Fruit fly (Drosophila melanogaster) whole organism: ENCODE data around the gene CG9114.

Experiments used
- Dll ChIP-seq: fragments of >200 bp; optimal IDR thresholded peaks from 2 replicates; lab custom pipeline; 2017
- EcR ChIP-seq, 2 experiments: fragments of >200 bp; optimal IDR thresholded peaks; 2 replicates each; lab custom pipeline; 2017; ENCODE audit warnings: missing biosample characterization in 2 of 2, missing genetic modification characterization in 2 of 2, missing genetic modification reagents in 2 of 2

DNA sequence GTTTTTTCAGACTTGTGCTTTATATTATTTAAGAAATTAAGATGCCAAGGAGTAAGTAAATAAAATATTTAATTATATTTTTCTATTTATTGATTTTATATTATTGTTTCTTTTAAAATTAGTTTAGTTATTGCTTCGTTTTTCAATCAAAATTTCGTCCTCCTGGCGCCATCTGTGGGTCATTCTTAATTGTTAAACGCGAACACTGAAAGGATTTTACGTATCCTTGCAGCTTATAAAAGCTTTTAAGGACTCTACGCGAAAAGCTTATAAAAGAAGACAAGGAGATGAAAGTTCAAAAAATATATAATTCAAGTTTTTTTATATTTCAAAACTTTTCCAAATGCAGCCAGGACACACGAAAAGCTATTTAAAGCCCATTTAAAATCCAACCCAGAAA is 47.3 kb upstream of the CG9114 start:
- no peak for TF ChIP-seq Dll (lab: Kevin White, UChicago)
- no peak for TF ChIP-seq EcR (GFP tag; optimal IDR thresholded peaks at IDR 0.05; lab: Kevin White, UChicago)
